Worm (Caenorhabditis elegans): ENCODE measurements around the gene C06A1.3.

DNA sequence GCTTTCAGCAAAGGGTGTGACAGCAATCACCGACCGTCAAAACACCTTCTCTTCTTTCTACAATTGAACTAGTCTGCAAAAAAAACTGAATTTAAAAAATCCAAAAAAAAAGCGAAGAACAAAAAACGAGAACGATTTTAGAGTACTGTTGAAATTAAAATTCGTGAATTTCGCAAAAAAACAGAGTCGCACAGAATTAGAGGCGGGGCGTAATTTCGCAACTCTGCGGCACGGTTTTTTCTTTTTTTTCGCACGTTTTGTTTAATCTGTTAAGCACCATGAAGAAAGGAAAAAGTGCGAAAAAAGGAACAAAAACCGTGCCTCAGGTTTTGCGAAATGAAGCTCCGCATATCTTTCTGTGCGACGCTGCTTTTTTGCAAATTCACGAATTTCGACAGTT lies 17.1 kb upstream of the C06A1.3 start, which contains the start of gene mnk-1:
- no peak for TF ChIP-seq ceh-82 (tag; optimal IDR thresholded peaks at IDR 0.05)
- TF ChIP-seq hlh-4 (tag; optimal IDR thresholded peaks at IDR 0.05), result no peak
- TF ChIP-seq dpl-1 (GFP tag; optimal IDR thresholded peaks at IDR 0.05), result no peak
- TF ChIP-seq ama-1 (optimal IDR thresholded peaks at IDR 0.05), result no peak
- no peak for TF ChIP-seq aha-1 (tag; optimal IDR thresholded peaks at IDR 0.05)
- no peak for TF ChIP-seq tbx-2 (tag; optimal IDR thresholded peaks at IDR 0.05)
- TF ChIP-seq nhr-77 (tag; optimal IDR thresholded peaks at IDR 0.05), result no peak
- TF ChIP-seq nhr-28 (tag; optimal IDR thresholded peaks at IDR 0.05), result no peak
- no peak for TF ChIP-seq mep-1 (tag; optimal IDR thresholded peaks at IDR 0.05)
- no peak for TF ChIP-seq unc-130 (tag; optimal IDR thresholded peaks at IDR 0.05)

Data from whole organism, L1 larva.